Fruit fly (Drosophila melanogaster) whole organism, embryonic: ENCODE data around the gene ftz-f1.

Experiments
- Antp ChIP-seq: fragments of 200-800 bp; sonication (Bioruptor generic); optimal IDR thresholded peaks from 3 replicates; lab custom pipeline; 2016; ENCODE audit warnings: missing biosample characterization, missing genetic modification characterization
- CG11504 ChIP-seq: fragments of 200-800 bp; sonication (Bioruptor generic); optimal IDR thresholded peaks from 3 replicates; lab custom pipeline; 2019; ENCODE audit warnings: missing biosample characterization, mild to moderate bottlenecking, missing genetic modification characterization, moderate library complexity
- CG11695 ChIP-seq: fragments of 200-800 bp; sonication (Bioruptor generic); IDR thresholded peaks from 3 replicates; pipeline ENCODE4 v1.3.6; 2022; ENCODE audit warnings: missing biosample characterization, missing genetic modification characterization
- CG12299 ChIP-seq: fragments of 200-800 bp; sonication (Bioruptor generic); optimal IDR thresholded peaks from 2 replicates; lab custom pipeline; 2018; ENCODE audit warnings: missing biosample characterization, mild to moderate bottlenecking, missing genetic modification characterization
- CG15073 ChIP-seq: fragments of 200-800 bp; sonication (Bioruptor generic); optimal IDR thresholded peaks from 2 replicates; lab custom pipeline; 2016; ENCODE audit warnings: missing biosample characterization, missing genetic modification characterization
- CG1602 ChIP-seq: fragments of 200-800 bp; sonication (Bioruptor generic); optimal IDR thresholded peaks from 3 replicates; lab custom pipeline; 2016; ENCODE audit warnings: missing biosample characterization, missing genetic modification characterization
- CG16863 ChIP-seq: fragments of 200-800 bp; sonication (Bioruptor generic); optimal IDR thresholded peaks from 3 replicates; lab custom pipeline; 2016; ENCODE audit warnings: missing biosample characterization, missing genetic modification characterization
- CG1832 ChIP-seq: fragments of 200-800 bp; sonication (Bioruptor generic); optimal IDR thresholded peaks from 2 replicates; lab custom pipeline; 2017; ENCODE audit warnings: missing biosample characterization, mild to moderate bottlenecking, missing genetic modification characterization, inconsistent platforms
- CG18476 ChIP-seq: fragments of 200-800 bp; sonication (Bioruptor generic); optimal IDR thresholded peaks from 2 replicates; lab custom pipeline; 2016; ENCODE audit warnings: missing biosample characterization, mild to moderate bottlenecking, missing genetic modification characterization
- CG18619 ChIP-seq: fragments of 200-800 bp; sonication (Bioruptor generic); optimal IDR thresholded peaks from 3 replicates; lab custom pipeline; 2017; ENCODE audit warnings: missing biosample characterization, mild to moderate bottlenecking, missing genetic modification characterization
- CG33213 ChIP-seq: fragments of 200-800 bp; sonication (Bioruptor generic); optimal IDR thresholded peaks from 3 replicates; lab custom pipeline; 2016; ENCODE audit warnings: missing biosample characterization, missing genetic modification characterization
- CG4617 ChIP-seq: fragments of 200-800 bp; sonication (Bioruptor generic); optimal IDR thresholded peaks from 3 replicates; lab custom pipeline; 2016; ENCODE audit warnings: missing biosample characterization, missing genetic modification characterization, borderline replicate concordance
- CG5953 ChIP-seq: fragments of 200-800 bp; sonication (Bioruptor generic); IDR thresholded peaks from 2 replicates; pipeline ENCODE4 v1.3.6; 2022; ENCODE audit warnings: missing biosample characterization, missing genetic modification characterization
- CG6813 ChIP-seq: fragments of 200-800 bp; sonication (Bioruptor generic); optimal IDR thresholded peaks from 2 replicates; lab custom pipeline; 2017; ENCODE audit warnings: missing biosample characterization, missing genetic modification characterization, mild to moderate bottlenecking, moderate library complexity, missing genetic modification reagents
- CG7556 ChIP-seq: fragments of 200-800 bp; sonication (Bioruptor generic); optimal IDR thresholded peaks from 2 replicates; lab custom pipeline; 2017; ENCODE audit warnings: missing biosample characterization, mild to moderate bottlenecking, missing genetic modification characterization
- CTCF ChIP-seq: fragments of 200-800 bp; sonication (Bioruptor generic); optimal IDR thresholded peaks from 2 replicates; lab custom pipeline; 2017; ENCODE audit warnings: missing biosample characterization, mild to moderate bottlenecking, missing genetic modification characterization, moderate library complexity
- Fer3 ChIP-seq: fragments of 200-800 bp; sonication (Bioruptor generic); optimal IDR thresholded peaks from 2 replicates; lab custom pipeline; 2018; ENCODE audit warnings: missing biosample characterization, mild to moderate bottlenecking, missing genetic modification characterization, moderate library complexity
- HLH3B ChIP-seq: fragments of 200-800 bp; sonication (Bioruptor generic); IDR thresholded peaks from 2 replicates; pipeline ENCODE4 v1.3.6; 2022; ENCODE audit warnings: missing biosample characterization, missing genetic modification characterization
- Hand ChIP-seq: fragments of 200-800 bp; sonication (Bioruptor generic); optimal IDR thresholded peaks from 2 replicates; lab custom pipeline; 2017; ENCODE audit warnings: mild to moderate bottlenecking, missing biosample characterization, missing genetic modification reagents, missing genetic modification characterization
- Taf1 ChIP-seq: fragments of 200-800 bp; sonication (Bioruptor generic); IDR thresholded peaks from 2 replicates; pipeline ENCODE4 v1.3.6; 2022; ENCODE audit warnings: missing biosample characterization, missing genetic modification characterization
- cas ChIP-seq: fragments of 200-800 bp; sonication (Bioruptor generic); IDR thresholded peaks from 2 replicates; pipeline ENCODE4 v1.3.6; 2022; ENCODE audit warnings: missing biosample characterization, missing genetic modification characterization
- cwo ChIP-seq: fragments of 200-800 bp; sonication (Bioruptor generic); optimal IDR thresholded peaks from 3 replicates; lab custom pipeline; 2017; ENCODE audit warnings: missing biosample characterization, missing genetic modification characterization, mild to moderate bottlenecking, moderate library complexity, missing genetic modification reagents
- dati ChIP-seq: fragments of 200-800 bp; sonication (Bioruptor generic); IDR thresholded peaks from 2 replicates; pipeline ENCODE4 v1.3.6; 2022; ENCODE audit warnings: missing biosample characterization, missing genetic modification characterization
- dimm ChIP-seq: fragments of 200-800 bp; sonication (Bioruptor generic); IDR thresholded peaks from 2 replicates; pipeline ENCODE4 v1.3.6; 2022; ENCODE audit warnings: missing biosample characterization, missing genetic modification characterization
- dysf ChIP-seq: fragments of 200-800 bp; sonication (Bioruptor generic); IDR thresholded peaks from 3 replicates; pipeline ENCODE4 v1.3.6; 2022; ENCODE audit warnings: missing biosample characterization, missing genetic modification characterization
- fd64A ChIP-seq: fragments of 200-800 bp; sonication (Bioruptor generic); optimal IDR thresholded peaks from 3 replicates; lab custom pipeline; 2018; ENCODE audit warnings: missing biosample characterization, mild to moderate bottlenecking, missing genetic modification characterization
- fd96Cb ChIP-seq: fragments of 200-800 bp; sonication (Bioruptor generic); optimal IDR thresholded peaks from 2 replicates; lab custom pipeline; 2018; ENCODE audit warnings: missing biosample characterization, mild to moderate bottlenecking, missing genetic modification characterization, moderate library complexity
- gce ChIP-seq: fragments of 200-800 bp; sonication (Bioruptor generic); IDR thresholded peaks from 3 replicates; pipeline ENCODE4 v1.3.6; 2022; ENCODE audit warnings: missing biosample characterization, missing genetic modification characterization
- gcm ChIP-seq: fragments of 200-800 bp; sonication (Bioruptor generic); optimal IDR thresholded peaks from 2 replicates; lab custom pipeline; 2019; ENCODE audit warnings: missing biosample characterization, mild to moderate bottlenecking, missing genetic modification characterization, moderate library complexity
- gsb ChIP-seq: fragments of 200-800 bp; sonication (Bioruptor generic); IDR thresholded peaks from 2 replicates; pipeline ENCODE4 v1.3.6; 2022; ENCODE audit warnings: missing biosample characterization, missing genetic modification characterization
- gsb-n ChIP-seq: fragments of 200-800 bp; sonication (Bioruptor generic); optimal IDR thresholded peaks from 3 replicates; lab custom pipeline; 2018; ENCODE audit warnings: missing biosample characterization, mild to moderate bottlenecking, missing genetic modification characterization
- lov ChIP-seq, 2 experiments: fragments of 200-800 bp in 1 of 2; fragments of >200 bp in 1 of 2; sonication (Bioruptor generic) in 1 of 2; IDR thresholded peaks in 1 of 2; optimal IDR thresholded peaks in 1 of 2; 2 replicates in 1 of 2; 3 replicates in 1 of 2; pipeline versions ENCODE4 v1.3.6 to Lab custom; 2017 to 2022; ENCODE audit warnings: missing biosample characterization in 1 of 2, missing genetic modification characterization in 1 of 2
- nau ChIP-seq: fragments of 200-800 bp; sonication (Bioruptor generic); optimal IDR thresholded peaks from 3 replicates; lab custom pipeline; 2017; ENCODE audit warnings: missing biosample characterization, mild to moderate bottlenecking, missing genetic modification characterization, missing genetic modification reagents
- odd ChIP-seq: fragments of 200-800 bp; sonication (Bioruptor generic); optimal IDR thresholded peaks from 2 replicates; lab custom pipeline; 2017; ENCODE audit warnings: missing biosample characterization, mild to moderate bottlenecking, missing genetic modification characterization
- pan ChIP-seq, 4 experiments: fragments of >200 bp in 3 of 4; fragments of 200-800 bp in 1 of 4; sonication (Bioruptor generic) in 1 of 4; optimal IDR thresholded peaks in 3 of 4; IDR thresholded peaks in 1 of 4; 2 replicates each; pipeline versions ENCODE4 v1.3.6 to Lab custom; 2017 to 2022; ENCODE audit warnings: missing biosample characterization in 2 of 4, missing genetic modification characterization in 2 of 4, mixed read lengths in 1 of 4
- pb ChIP-seq: fragments of 200-800 bp; sonication (Bioruptor generic); optimal IDR thresholded peaks from 3 replicates; lab custom pipeline; 2016; ENCODE audit warnings: missing biosample characterization, missing genetic modification characterization
- pfk ChIP-seq: fragments of 200-800 bp; sonication (Bioruptor generic); optimal IDR thresholded peaks from 2 replicates; lab custom pipeline; 2018; ENCODE audit warnings: missing biosample characterization, mild to moderate bottlenecking, missing genetic modification characterization, moderate library complexity
- psq ChIP-seq: fragments of 200-800 bp; sonication (Bioruptor generic); optimal IDR thresholded peaks from 2 replicates; lab custom pipeline; 2017; ENCODE audit warnings: missing biosample characterization, missing genetic modification characterization
- ranshi ChIP-seq: fragments of 200-800 bp; sonication (Bioruptor generic); IDR thresholded peaks from 2 replicates; pipeline ENCODE4 v1.3.6; 2022; ENCODE audit warnings: missing biosample characterization, missing genetic modification characterization
- repo ChIP-seq: fragments of 200-800 bp; sonication (Bioruptor generic); optimal IDR thresholded peaks from 2 replicates; lab custom pipeline; 2016; ENCODE audit warnings: missing biosample characterization, missing genetic modification characterization
- row ChIP-seq: fragments of 200-800 bp; sonication (Bioruptor generic); IDR thresholded peaks from 3 replicates; pipeline ENCODE4 v1.3.6; 2022; ENCODE audit warnings: missing biosample characterization, missing genetic modification characterization
- scrt ChIP-seq: fragments of 200-800 bp; sonication (Bioruptor generic); optimal IDR thresholded peaks from 2 replicates; lab custom pipeline; 2018; ENCODE audit warnings: missing biosample characterization, mild to moderate bottlenecking, missing genetic modification characterization, moderate library complexity
- shn ChIP-seq: fragments of 200-800 bp; sonication (Bioruptor generic); optimal IDR thresholded peaks from 3 replicates; lab custom pipeline; 2016; ENCODE audit warnings: missing biosample characterization, missing genetic modification characterization
- sna ChIP-seq: fragments of 200-800 bp; sonication (Bioruptor generic); IDR thresholded peaks from 2 replicates; pipeline ENCODE4 v1.3.6; 2022; ENCODE audit warnings: missing biosample characterization, missing genetic modification characterization; ENCODE audit not compliant: partially characterized antibody
- sr ChIP-seq: fragments of 200-800 bp; sonication (Bioruptor generic); IDR thresholded peaks from 3 replicates; pipeline ENCODE4 v1.3.6; 2022; ENCODE audit warnings: missing biosample characterization, missing genetic modification characterization
- ssp ChIP-seq: fragments of 200-800 bp; sonication (Bioruptor generic); IDR thresholded peaks from 2 replicates; pipeline ENCODE4 v1.3.6; 2022; ENCODE audit warnings: missing biosample characterization, missing genetic modification characterization
- unc-4 ChIP-seq: fragments of 200-800 bp; sonication (Bioruptor generic); IDR thresholded peaks from 2 replicates; pipeline ENCODE4 v1.3.6; 2022; ENCODE audit warnings: missing biosample characterization, missing genetic modification characterization; ENCODE audit not compliant: partially characterized antibody
- wor ChIP-seq: fragments of 200-800 bp; sonication (Bioruptor generic); IDR thresholded peaks from 2 replicates; pipeline ENCODE4 v1.3.6; 2022; ENCODE audit warnings: missing biosample characterization, missing genetic modification characterization

The ftz-f1 gene

DNA sequence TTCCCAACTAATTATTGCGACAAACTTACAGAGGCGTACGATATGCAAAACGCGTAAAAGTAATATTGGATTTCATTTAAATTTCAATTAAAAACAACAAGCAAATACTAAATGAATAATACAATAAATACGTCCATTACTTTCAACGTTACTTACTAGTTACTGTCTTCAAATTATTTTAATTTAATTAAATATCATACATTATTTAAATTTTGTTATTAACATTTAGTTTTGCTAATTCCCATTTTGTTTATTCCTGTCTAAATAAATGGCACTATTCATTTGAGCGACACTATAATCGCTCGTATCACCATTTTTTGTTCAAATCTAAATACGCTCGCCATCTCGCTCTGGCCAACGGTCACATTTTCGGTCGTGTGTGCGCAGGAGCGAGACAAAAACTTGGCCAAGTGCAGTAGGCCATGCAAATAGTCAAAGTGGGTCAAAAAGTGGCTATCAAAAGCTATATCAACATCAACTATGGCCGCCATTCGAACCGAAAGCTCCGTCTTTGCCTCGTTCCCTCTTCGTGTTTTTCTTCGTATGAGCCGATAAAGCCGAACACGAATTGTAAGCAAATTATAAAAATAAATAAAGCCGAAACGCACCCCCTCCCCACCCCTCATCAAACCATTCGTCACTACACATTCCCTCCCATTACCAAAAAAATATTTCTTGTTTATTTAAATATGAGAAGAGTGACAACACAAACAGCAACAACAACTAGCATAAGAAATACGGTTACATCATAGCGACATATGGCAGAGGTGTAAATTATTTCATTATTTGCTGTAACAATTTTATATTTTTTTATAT lies 11.7 kb downstream of the ftz-f1 start (continued):
- TF ChIP-seq repo (GFP tag; lab: Kevin White, UChicago) (no peak), pan (optimal IDR thresholded peaks at IDR 0.05; lab: Kevin White, UChicago) (no peak), pan (GFP tag; optimal IDR thresholded peaks at IDR 0.05 in 1 of 2, IDR thresholded peaks at IDR 0.05 in 1 of 2) (peak in 1 of 2 experiments; percentile 56), CG1832 (GFP tag; lab: Kevin White, UChicago) (peak; percentile 61), unc-4 (GFP tag; lab: Robert Waterston, UW) (no peak), cwo (peak; percentile 82), CG11695 (GFP tag; lab: Robert Waterston, UW) (peak; percentile 60; the same call in 1 of the 3 replicates), ranshi (GFP tag; lab: Robert Waterston, UW) (peak; percentile 31; the same call in 1 of the 2 replicates), psq (peak; percentile 52), gsb-n (tag; lab: Kevin White, UChicago) (peak; percentile 7), CG5953 (peak; percentile 67; the same call in 1 of the 2 replicates), gsb (GFP tag; lab: Robert Waterston, UW) (peak; percentile 50; the same call in 1 of the 2 replicates), CG11504 (peak; percentile 51), fd64A (GFP tag; lab: Kevin White, UChicago) (peak; percentile 74), HLH3B (GFP tag; lab: Robert Waterston, UW) (peak; percentile 51; the same call in 1 of the 2 replicates), lov (optimal IDR thresholded peaks at IDR 0.05; lab: Kevin White, UChicago) (no peak), lov (GFP tag; IDR thresholded peaks at IDR 0.05; lab: Robert Waterston, UW) (no peak), Fer3 (tag; lab: Kevin White, UChicago) (peak; percentile 67), pb (GFP tag; lab: Kevin White, UChicago) (peak; percentile 8), ssp (GFP tag; lab: Robert Waterston, UW) (no peak), CG12299 (peak; percentile 31), shn (peak; percentile 11), dysf (GFP tag; lab: Robert Waterston, UW) (peak; percentile 48; the same call in 1 of the 3 replicates), CG1602 (GFP tag; lab: Kevin White, UChicago) (no peak), scrt (peak; percentile 67), CG33213 (peak; percentile 20), CG18619 (GFP tag; lab: Kevin White, UChicago) (peak; percentile 33), CG16863 (GFP tag; lab: Kevin White, UChicago) (peak; percentile 43), fd96Cb (tag; lab: Kevin White, UChicago) (peak; percentile 8), CTCF (no peak), dati (GFP tag; lab: Robert Waterston, UW) (no peak), Hand (GFP tag; lab: Kevin White, UChicago) (peak; percentile 33), CG15073 (GFP tag; lab: Kevin White, UChicago) (no peak), sr (GFP tag; lab: Robert Waterston, UW) (peak; percentile 20; the same call in 1 of the 3 replicates), Taf1 (no peak), CG4617 (GFP tag; lab: Kevin White, UChicago) (no peak), CG6813 (GFP tag; lab: Kevin White, UChicago) (peak; percentile 54), gce (peak; percentile 79; the same call in 2 of the 3 replicates), cas (GFP tag; lab: Robert Waterston, UW) (no peak), row (GFP tag; lab: Robert Waterston, UW) (peak; percentile 32; the same call in 2 of the 3 replicates), wor (GFP tag; lab: Robert Waterston, UW) (no peak), odd (GFP tag; lab: Kevin White, UChicago) (peak; percentile 73), gcm (GFP tag; lab: Kevin White, UChicago) (no peak), nau (GFP tag; lab: Kevin White, UChicago) (peak; percentile 83), Antp (GFP tag; lab: Kevin White, UChicago) (no peak), pfk (GFP tag; lab: Kevin White, UChicago) (peak; percentile 51), CG18476 (GFP tag; lab: Kevin White, UChicago) (peak; percentile 34), CG7556 (peak; percentile 10), sna (GFP tag; lab: Robert Waterston, UW) (no peak), dimm (no peak)
